Fruit fly (Drosophila melanogaster): Measurements from ENCODE around the gene Afti.

Afti gene

DNA sequence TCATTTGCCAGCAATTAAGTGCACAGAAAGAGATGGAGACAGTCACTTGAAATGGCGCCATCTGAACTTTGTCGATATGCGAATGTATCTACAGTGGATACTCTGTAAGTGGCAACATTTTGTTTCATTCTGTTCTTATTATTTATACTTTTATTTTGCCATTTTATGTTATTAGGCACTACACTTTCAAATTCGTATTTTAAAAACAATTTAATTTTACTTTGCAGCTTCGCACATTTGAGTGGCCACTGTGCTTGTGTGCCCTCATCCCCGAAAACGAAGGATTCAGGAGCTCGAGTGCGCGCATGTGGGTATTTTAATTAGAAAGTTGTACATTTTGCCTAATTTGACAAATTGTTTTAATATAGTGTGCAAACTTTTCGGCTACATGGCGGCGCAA, 30.9 kb upstream of the Afti start:
- TF ChIP-seq N (GFP tag; optimal IDR thresholded peaks at IDR 0.05), result no peak
- TF ChIP-seq GATAd (GFP tag; optimal IDR thresholded peaks at IDR 0.05), result no peak
- TF ChIP-seq CG32264 (GFP tag; optimal IDR thresholded peaks at IDR 0.05), result peak; percentile 40
- TF ChIP-seq br (GFP tag; optimal IDR thresholded peaks at IDR 0.05), result peak; percentile 52
- TF ChIP-seq pan (optimal IDR thresholded peaks at IDR 0.05), result no peak
- TF ChIP-seq Hr83 (GFP tag; optimal IDR thresholded peaks at IDR 0.05; ENCODE audit: poor library complexity, severe bottlenecking), result no peak
- peak; percentile 8 for TF ChIP-seq brk (GFP tag; optimal IDR thresholded peaks at IDR 0.05)
- TF ChIP-seq tai (GFP tag; optimal IDR thresholded peaks at IDR 0.05), result peak; percentile 39
- no peak for TF ChIP-seq jim (GFP tag; optimal IDR thresholded peaks at IDR 0.05)
- TF ChIP-seq woc (GFP tag; optimal IDR thresholded peaks at IDR 0.05), result peak; percentile 57
- no peak for TF ChIP-seq usp (GFP tag; optimal IDR thresholded peaks at IDR 0.05)
- TF ChIP-seq Dif (GFP tag; optimal IDR thresholded peaks at IDR 0.05; ENCODE audit: partially characterized antibody), result no peak
- TF ChIP-seq Sp1 (GFP tag; optimal IDR thresholded peaks at IDR 0.05), result peak; percentile 49
- peak; percentile 73 for TF ChIP-seq HLH106 (tag; optimal IDR thresholded peaks at IDR 0.05)
- TF ChIP-seq sv (GFP tag; optimal IDR thresholded peaks at IDR 0.05), result no peak
- peak; percentile 73 for TF ChIP-seq rgr (GFP tag; optimal IDR thresholded peaks at IDR 0.05)
- TF ChIP-seq dsf (GFP tag; optimal IDR thresholded peaks at IDR 0.05; ENCODE audit: borderline replicate concordance), result no peak
- peak; percentile 20 for TF ChIP-seq Jra (GFP tag; optimal IDR thresholded peaks at IDR 0.05)
- peak; percentile 44 for TF ChIP-seq CG9705 (GFP tag; optimal IDR thresholded peaks at IDR 0.05)
- no peak for TF ChIP-seq sage (GFP tag; optimal IDR thresholded peaks at IDR 0.05)
- TF ChIP-seq Mio (GFP tag; optimal IDR thresholded peaks at IDR 0.05), result no peak
- peak; percentile 14 for TF ChIP-seq Rel (GFP tag; optimal IDR thresholded peaks at IDR 0.05)
- peak; percentile 8 for TF ChIP-seq Rel (tag; optimal IDR thresholded peaks at IDR 0.05)
- TF ChIP-seq dmrt93B (GFP tag; optimal IDR thresholded peaks at IDR 0.05), result peak; percentile 19
- TF ChIP-seq h (GFP tag; optimal IDR thresholded peaks at IDR 0.05), result peak; percentile 78
- TF ChIP-seq Hnf4 (GFP tag; optimal IDR thresholded peaks at IDR 0.05), result peak; percentile 61
- peak; percentile 65 for TF ChIP-seq fru (GFP tag; optimal IDR thresholded peaks at IDR 0.05)
- TF ChIP-seq ey (GFP tag; optimal IDR thresholded peaks at IDR 0.05), result peak; percentile 60
- TF ChIP-seq psq (GFP tag; optimal IDR thresholded peaks at IDR 0.05), result peak; percentile 33
- TF ChIP-seq foxo (GFP tag; optimal IDR thresholded peaks at IDR 0.05), result peak in 1 of 2 experiments; percentile 68
- no peak for TF ChIP-seq dl (GFP tag; optimal IDR thresholded peaks at IDR 0.05; ENCODE audit: insufficient read depth in 1 of 2, partially characterized antibody in 2 of 2)
- TF ChIP-seq Hr78 (GFP tag; optimal IDR thresholded peaks at IDR 0.05), result no peak
- peak; percentile 54 for TF ChIP-seq OdsH (GFP tag; optimal IDR thresholded peaks at IDR 0.05)

dm6 chr3R:14356619-14357018, 30.1 kb upstream of the Afti start:
- TF ChIP-seq Rel (GFP tag; optimal IDR thresholded peaks at IDR 0.05) (no peak), Rel (tag; optimal IDR thresholded peaks at IDR 0.05) (no peak), ey (GFP tag; optimal IDR thresholded peaks at IDR 0.05) (peak; percentile 48), tai (GFP tag; optimal IDR thresholded peaks at IDR 0.05) (no peak), rgr (GFP tag; optimal IDR thresholded peaks at IDR 0.05) (peak; percentile 33), CG32264 (GFP tag; optimal IDR thresholded peaks at IDR 0.05) (no peak), sage (GFP tag; optimal IDR thresholded peaks at IDR 0.05) (no peak), br (GFP tag; optimal IDR thresholded peaks at IDR 0.05) (peak; percentile 18), fru (GFP tag; optimal IDR thresholded peaks at IDR 0.05) (peak; percentile 53), CrebA (GFP tag; optimal IDR thresholded peaks at IDR 0.05; ENCODE audit: borderline replicate concordance) (no peak), Abd-B (GFP tag; optimal IDR thresholded peaks at IDR 0.05) (no peak), brk (GFP tag; optimal IDR thresholded peaks at IDR 0.05) (no peak), dsf (GFP tag; optimal IDR thresholded peaks at IDR 0.05; ENCODE audit: borderline replicate concordance) (no peak), Jra (GFP tag; optimal IDR thresholded peaks at IDR 0.05) (no peak), Vsx2 (GFP tag; optimal IDR thresholded peaks at IDR 0.05; ENCODE audit: partially characterized antibody) (no peak), Myc (optimal IDR thresholded peaks at IDR 0.05) (no peak), pan (optimal IDR thresholded peaks at IDR 0.05) (no peak), woc (GFP tag; optimal IDR thresholded peaks at IDR 0.05) (no peak), OdsH (GFP tag; optimal IDR thresholded peaks at IDR 0.05) (no peak), sv (GFP tag; optimal IDR thresholded peaks at IDR 0.05) (no peak), foxo (GFP tag; optimal IDR thresholded peaks at IDR 0.05) (peak in 1 of 2 experiments; percentile 49), usp (GFP tag; optimal IDR thresholded peaks at IDR 0.05) (no peak), Hr83 (GFP tag; optimal IDR thresholded peaks at IDR 0.05; ENCODE audit: poor library complexity, severe bottlenecking) (peak; percentile 10), dl (GFP tag; optimal IDR thresholded peaks at IDR 0.05; ENCODE audit: insufficient read depth in 1 of 2, partially characterized antibody in 2 of 2) (no peak), Hnf4 (GFP tag; optimal IDR thresholded peaks at IDR 0.05) (peak; percentile 2), HLH106 (tag; optimal IDR thresholded peaks at IDR 0.05) (peak; percentile 44), GATAd (GFP tag; optimal IDR thresholded peaks at IDR 0.05) (no peak), dmrt93B (GFP tag; optimal IDR thresholded peaks at IDR 0.05) (peak; percentile 5), jim (GFP tag; optimal IDR thresholded peaks at IDR 0.05) (no peak), h (GFP tag; optimal IDR thresholded peaks at IDR 0.05) (peak; percentile 56), psq (GFP tag; optimal IDR thresholded peaks at IDR 0.05) (no peak), Sp1 (GFP tag; optimal IDR thresholded peaks at IDR 0.05) (peak; percentile 27), CG9705 (GFP tag; optimal IDR thresholded peaks at IDR 0.05) (no peak), Mio (GFP tag; optimal IDR thresholded peaks at IDR 0.05) (no peak), lola (GFP tag; optimal IDR thresholded peaks at IDR 0.05) (no peak), Dfd (GFP tag; optimal IDR thresholded peaks at IDR 0.05) (no peak)
